Worm (Caenorhabditis elegans) whole organism, young adult: ENCODE measurements around the gene sre-7.

ENCODE experiments used
- B0035.1 ChIP-seq: sonication (generic microtip); optimal IDR thresholded peaks from 2 replicates; lab custom pipeline; 2016; ENCODE audit warnings: missing genetic modification characterization, mild to moderate bottlenecking, missing compliant biosample characterization, missing genotype, missing genetic modification reagents
- C17E4.6 ChIP-seq: fragments of 200-800 bp; sonication (Bioruptor generic); IDR thresholded peaks from 2 replicates; pipeline ENCODE4 v1.3.6; 2022; ENCODE audit warnings: missing genetic modification reagents, missing genetic modification characterization, missing compliant biosample characterization
- D2030.7 ChIP-seq: fragments of 200-800 bp; sonication (Bioruptor generic); IDR thresholded peaks from 2 replicates; pipeline ENCODE4 v1.3.6; 2022; ENCODE audit warnings: missing genetic modification reagents, missing genetic modification characterization, missing compliant biosample characterization
- F49E8.2 ChIP-seq: sonication (generic microtip); optimal IDR thresholded peaks from 3 replicates; lab custom pipeline; 2017; ENCODE audit warnings: missing genetic modification characterization, mild to moderate bottlenecking, missing compliant biosample characterization, antibody characterized with exemption, moderate library complexity; ENCODE audit not compliant: insufficient read depth
- F57A8.1 ChIP-seq: fragments of 200-800 bp; sonication (Bioruptor generic); optimal IDR thresholded peaks from 2 replicates; lab custom pipeline; 2018; ENCODE audit warnings: mild to moderate bottlenecking, missing genetic modification characterization, moderate library complexity, missing compliant biosample characterization
- K11D2.4 ChIP-seq: fragments of 200-800 bp; sonication (Bioruptor generic); IDR thresholded peaks from 2 replicates; pipeline ENCODE4 v1.3.6; 2022; ENCODE audit warnings: missing genetic modification reagents, missing genetic modification characterization, missing compliant biosample characterization
- K12H6.12 ChIP-seq: fragments of 200-800 bp; sonication (Bioruptor generic); optimal IDR thresholded peaks from 2 replicates; lab custom pipeline; 2018; ENCODE audit warnings: mild to moderate bottlenecking, missing genetic modification characterization, missing compliant biosample characterization
- T26A5.8 ChIP-seq: sonication (generic microtip); optimal IDR thresholded peaks from 2 replicates; lab custom pipeline; 2016; ENCODE audit warnings: missing genetic modification characterization, missing compliant biosample characterization
- Y53F4B.3 ChIP-seq: fragments of 200-800 bp; sonication (Bioruptor generic); IDR thresholded peaks from 2 replicates; pipeline ENCODE4 v1.3.6; 2022; ENCODE audit warnings: missing genetic modification reagents, missing genetic modification characterization, missing compliant biosample characterization
- Y56A3A.18 ChIP-seq: fragments of 200-800 bp; sonication (Bioruptor generic); IDR thresholded peaks from 2 replicates; pipeline ENCODE4 v1.3.6; 2022; ENCODE audit warnings: missing genetic modification reagents, missing genetic modification characterization, missing compliant biosample characterization
- ZK185.1 ChIP-seq: sonication (generic microtip); optimal IDR thresholded peaks from 2 replicates; lab custom pipeline; 2016; ENCODE audit warnings: mild to moderate bottlenecking, missing genetic modification characterization, missing compliant biosample characterization; ENCODE audit not compliant: poor library complexity, severe bottlenecking
- ama-1 ChIP-seq, 3 experiments: fragments of 150-350 bp in 1 of 3; sonication (generic microtip) in 2 of 3; optimal IDR thresholded peaks; 2 replicates each; lab custom pipeline; 2014 to 2018; ENCODE audit warnings: missing biosample characterization in 2 of 3, missing genetic modification characterization in 2 of 3, missing genetic modification reagents in 2 of 3
- atf-7 ChIP-seq: sonication (generic microtip); optimal IDR thresholded peaks from 2 replicates; lab custom pipeline; 2017; ENCODE audit warnings: mild to moderate bottlenecking, missing genetic modification characterization, missing compliant biosample characterization
- athp-1 ChIP-seq: sonication (generic microtip); optimal IDR thresholded peaks from 2 replicates; lab custom pipeline; 2017; ENCODE audit warnings: mild to moderate bottlenecking, missing genetic modification characterization, missing compliant biosample characterization
- attf-3 ChIP-seq: fragments of 200-800 bp; sonication (Bioruptor generic); conservative IDR thresholded peaks from 2 replicates; pipeline ENCODE4 v1.3.6; 2022; ENCODE audit warnings: missing genetic modification reagents, missing genetic modification characterization, missing compliant biosample characterization
- bed-2 ChIP-seq: fragments of 200-800 bp; sonication (Bioruptor generic); IDR thresholded peaks from 2 replicates; pipeline ENCODE4 v1.3.6; 2022; ENCODE audit warnings: missing genetic modification reagents, missing genetic modification characterization, missing compliant biosample characterization
- cebp-2 ChIP-seq: fragments of 200-800 bp; sonication (Bioruptor generic); IDR thresholded peaks from 2 replicates; pipeline ENCODE4 v1.3.6; 2022; ENCODE audit warnings: missing genetic modification characterization, missing compliant biosample characterization
- chd-7 ChIP-seq: sonication (generic microtip); optimal IDR thresholded peaks from 2 replicates; lab custom pipeline; 2016; ENCODE audit warnings: mild to moderate bottlenecking, missing genetic modification characterization, moderate library complexity, missing compliant biosample characterization
- die-1 ChIP-seq: sonication (generic microtip); optimal IDR thresholded peaks from 2 replicates; lab custom pipeline; 2016; ENCODE audit warnings: missing genotype, mild to moderate bottlenecking, missing genetic modification characterization, missing compliant biosample characterization
- dpff-1 ChIP-seq: sonication (generic microtip); optimal IDR thresholded peaks from 2 replicates; lab custom pipeline; 2017; ENCODE audit warnings: mild to moderate bottlenecking, missing genetic modification characterization, missing compliant biosample characterization
- egl-18 ChIP-seq: fragments of 200-800 bp; sonication (Bioruptor generic); IDR thresholded peaks from 2 replicates; pipeline ENCODE4 v1.3.6; 2022; ENCODE audit warnings: missing genetic modification reagents, missing genetic modification characterization, missing compliant biosample characterization
- egrh-3 ChIP-seq: fragments of 200-800 bp; sonication (Bioruptor generic); IDR thresholded peaks from 2 replicates; pipeline ENCODE4 v1.3.6; 2022; ENCODE audit warnings: missing genetic modification reagents, missing genetic modification characterization, missing compliant biosample characterization
- gei-17 ChIP-seq: fragments of 200-800 bp; sonication (Bioruptor generic); optimal IDR thresholded peaks from 2 replicates; lab custom pipeline; 2018; ENCODE audit warnings: mild to moderate bottlenecking, missing genetic modification characterization, missing compliant biosample characterization
- him-1 ChIP-seq: sonication (generic microtip); optimal IDR thresholded peaks from 2 replicates; lab custom pipeline; 2016; ENCODE audit warnings: missing genotype, missing genetic modification reagents, missing genetic modification characterization, missing compliant biosample characterization
- hlh-12 ChIP-seq: sonication (generic microtip); optimal IDR thresholded peaks from 2 replicates; lab custom pipeline; 2016; ENCODE audit warnings: missing genetic modification characterization, missing compliant biosample characterization
- hlh-26 ChIP-seq: fragments of 200-800 bp; sonication (Bioruptor generic); conservative IDR thresholded peaks from 2 replicates; pipeline ENCODE4 v1.3.6; 2022; ENCODE audit warnings: missing genetic modification reagents, missing genetic modification characterization, missing compliant biosample characterization
- hmg-1.2 ChIP-seq: fragments of 200-800 bp; sonication (Bioruptor generic); IDR thresholded peaks from 2 replicates; pipeline ENCODE4 v1.3.6; 2022; ENCODE audit warnings: missing genetic modification reagents, missing genetic modification characterization, missing compliant biosample characterization
- lag-1 ChIP-seq: fragments of 200-800 bp; sonication (Bioruptor generic); IDR thresholded peaks from 2 replicates; pipeline ENCODE4 v1.3.6; 2022; ENCODE audit warnings: missing genetic modification reagents, missing genetic modification characterization, missing compliant biosample characterization
- let-526 ChIP-seq: fragments of 200-800 bp; sonication (Bioruptor generic); IDR thresholded peaks from 2 replicates; pipeline ENCODE4 v1.3.6; 2022; ENCODE audit warnings: missing genetic modification reagents, missing genetic modification characterization, missing compliant biosample characterization
- lsy-27 ChIP-seq: sonication (generic microtip); optimal IDR thresholded peaks from 2 replicates; lab custom pipeline; 2017; ENCODE audit warnings: missing genetic modification characterization, mild to moderate bottlenecking, missing compliant biosample characterization, antibody characterized with exemption, missing genotype, borderline replicate concordance; ENCODE audit not compliant: insufficient read depth
- madf-10 ChIP-seq: sonication (generic microtip); optimal IDR thresholded peaks from 2 replicates; lab custom pipeline; 2016; ENCODE audit warnings: mild to moderate bottlenecking, missing genetic modification characterization, missing compliant biosample characterization
- mcd-1 ChIP-seq: fragments of 200-800 bp; sonication (Bioruptor generic); IDR thresholded peaks from 2 replicates; pipeline ENCODE4 v1.3.6; 2022; ENCODE audit warnings: missing genetic modification reagents, missing genetic modification characterization, missing compliant biosample characterization
- nhr-120 ChIP-seq: fragments of 200-800 bp; sonication (Bioruptor generic); IDR thresholded peaks from 2 replicates; pipeline ENCODE4 v1.3.6; 2022; ENCODE audit warnings: missing genetic modification characterization, missing compliant biosample characterization
- rpc-1 ChIP-seq, 2 experiments: fragments of 150-350 bp in 1 of 2; sonication (generic microtip) in 1 of 2; optimal IDR thresholded peaks; 2 replicates each; lab custom pipeline; 2014 to 2018; ENCODE audit warnings: missing biosample characterization in 1 of 2, missing genetic modification characterization in 1 of 2, missing genetic modification reagents in 1 of 2, missing genotype in 1 of 2
- snpc-4 ChIP-seq, 5 experiments: fragments of 150-350 bp in 1 of 5; sonication (generic microtip) in 4 of 5; optimal IDR thresholded peaks; 2 replicates each; lab custom pipeline; 2014 to 2018; ENCODE audit warnings: missing genetic modification characterization in 5 of 5, missing biosample characterization in 3 of 5, antibody characterized with exemption in 2 of 5, mild to moderate bottlenecking in 2 of 5, missing compliant biosample characterization in 2 of 5, missing genotype in 2 of 5, moderate library complexity in 2 of 5, missing genetic modification reagents in 1 of 5
- unc-130 ChIP-seq: sonication (generic microtip); optimal IDR thresholded peaks from 2 replicates; lab custom pipeline; 2016; ENCODE audit warnings: missing genetic modification reagents, missing genetic modification characterization, missing compliant biosample characterization
- ztf-22 ChIP-seq: fragments of 200-800 bp; sonication (Bioruptor generic); optimal IDR thresholded peaks from 2 replicates; lab custom pipeline; 2018; ENCODE audit warnings: mild to moderate bottlenecking, missing genetic modification characterization, moderate library complexity, missing compliant biosample characterization
- ztf-25 ChIP-seq: fragments of 200-800 bp; sonication (Bioruptor generic); IDR thresholded peaks from 2 replicates; pipeline ENCODE4 v1.3.6; 2022; ENCODE audit warnings: missing genetic modification reagents, missing genetic modification characterization, missing compliant biosample characterization

Gene sre-7

DNA sequence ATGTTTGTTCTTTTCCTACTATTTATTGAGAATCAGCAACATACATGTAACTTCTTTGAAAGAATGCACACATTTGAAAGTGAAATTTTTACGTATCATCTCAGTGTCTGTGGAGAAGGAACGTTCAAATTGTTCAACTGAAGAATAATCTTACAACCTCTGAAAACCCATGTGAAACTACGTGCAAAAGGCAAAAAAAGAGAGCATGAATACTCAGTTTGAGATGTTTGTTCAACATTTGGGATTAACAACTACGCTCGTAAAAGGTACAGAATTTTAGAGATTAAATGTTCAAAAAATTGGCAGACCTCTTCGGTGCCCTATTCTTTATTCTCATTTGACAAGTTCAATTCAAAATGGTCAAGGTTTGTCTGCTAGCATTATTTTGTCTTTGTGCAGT, 8.0 kb downstream of the sre-7 start, which contains the start of gene K02E11.5:
Gene K02E11.5, plus strand, starts transcription at position 301 of the 400 bp plus-strand sequence.
- no peak for TF ChIP-seq hlh-12 (tag; lab: Kevin White, UChicago)
- no peak for TF ChIP-seq T26A5.8 (tag; lab: Kevin White, UChicago)
- TF ChIP-seq dpff-1 (tag; lab: Kevin White, UChicago), result no peak
- TF ChIP-seq cebp-2 (GFP tag; lab: Robert Waterston, UW), result no peak
- no peak for TF ChIP-seq K11D2.4
- TF ChIP-seq nhr-120 (GFP tag; lab: Robert Waterston, UW), result no peak
- no peak for TF ChIP-seq ZK185.1 (tag; lab: Kevin White, UChicago)
- TF ChIP-seq rpc-1 (optimal IDR thresholded peaks at IDR 0.05; lab: Kevin White, UChicago), result no peak
- TF ChIP-seq rpc-1 (tag; optimal IDR thresholded peaks at IDR 0.05; lab: Kevin White, UChicago), result no peak
- TF ChIP-seq egrh-3, result no peak
- TF ChIP-seq B0035.1 (tag; lab: Kevin White, UChicago), result no peak
- no peak for TF ChIP-seq lsy-27 (tag; lab: Kevin White, UChicago)
- no peak for TF ChIP-seq him-1 (tag; lab: Kevin White, UChicago)
- no peak for TF ChIP-seq K12H6.12 (tag; lab: Kevin White, UChicago)
- TF ChIP-seq ztf-22 (GFP tag; lab: Kevin White, UChicago), result no peak
- TF ChIP-seq madf-10 (tag; lab: Kevin White, UChicago), result no peak

DNA sequence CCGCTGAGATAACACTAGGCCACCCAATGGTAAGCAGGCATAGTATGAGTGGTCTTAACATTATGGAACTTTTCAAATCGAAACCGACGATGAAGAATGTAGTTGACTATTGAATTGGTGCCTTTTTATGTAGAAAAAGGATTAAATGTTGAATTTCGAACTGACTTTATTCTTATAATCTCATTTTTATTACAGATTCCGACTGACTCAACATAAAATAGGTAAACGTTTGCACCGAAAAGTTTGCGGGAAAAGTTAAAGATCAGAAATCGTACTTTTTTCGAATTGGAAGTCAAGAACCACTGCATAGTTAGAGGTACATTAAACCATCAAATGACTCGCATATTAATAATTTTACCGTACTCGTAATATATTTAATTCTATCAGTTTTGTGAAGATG, 10.2 kb downstream of the sre-7 start, which contains the start of gene K02E11.7:
Gene K02E11.7, minus strand, starts transcription at position 101 of the 400 bp plus-strand sequence.
- TF ChIP-seq Y53F4B.3 (GFP tag; lab: Robert Waterston, UW), result no peak

DNA sequence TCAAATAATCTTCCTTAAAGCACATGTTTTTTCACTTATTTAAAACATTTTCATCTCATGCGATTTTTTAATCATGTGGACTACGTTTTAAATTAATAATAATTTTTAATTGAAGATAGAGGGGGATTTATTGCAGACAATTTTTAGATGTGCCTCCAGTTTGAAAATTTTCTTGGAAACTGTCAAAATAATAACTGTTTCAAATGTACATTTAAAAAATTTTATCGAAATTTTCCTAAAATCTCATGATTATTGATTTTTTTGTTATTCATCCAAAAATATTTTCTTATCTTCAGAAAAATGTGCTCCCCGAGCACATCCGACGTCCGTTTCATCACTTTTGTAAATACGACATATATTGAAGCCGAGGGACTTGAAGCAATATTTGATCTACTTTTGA, 12.8 kb downstream of the sre-7 start, which contains the start of gene sre-8:
Gene sre-8, plus strand, starts transcription at position 301 of the 400 bp plus-strand sequence.
- TF ChIP-seq B0035.1 (tag; lab: Kevin White, UChicago) (no peak), D2030.7 (GFP tag; lab: Robert Waterston, UW) (no peak), hlh-26 (GFP tag; lab: Robert Waterston, UW) (no peak), lag-1 (GFP tag; lab: Robert Waterston, UW) (no peak), dpff-1 (tag; lab: Kevin White, UChicago) (no peak), hlh-12 (tag; lab: Kevin White, UChicago) (no peak), chd-7 (tag; lab: Kevin White, UChicago) (no peak), C17E4.6 (GFP tag; lab: Robert Waterston, UW) (no peak)

DNA sequence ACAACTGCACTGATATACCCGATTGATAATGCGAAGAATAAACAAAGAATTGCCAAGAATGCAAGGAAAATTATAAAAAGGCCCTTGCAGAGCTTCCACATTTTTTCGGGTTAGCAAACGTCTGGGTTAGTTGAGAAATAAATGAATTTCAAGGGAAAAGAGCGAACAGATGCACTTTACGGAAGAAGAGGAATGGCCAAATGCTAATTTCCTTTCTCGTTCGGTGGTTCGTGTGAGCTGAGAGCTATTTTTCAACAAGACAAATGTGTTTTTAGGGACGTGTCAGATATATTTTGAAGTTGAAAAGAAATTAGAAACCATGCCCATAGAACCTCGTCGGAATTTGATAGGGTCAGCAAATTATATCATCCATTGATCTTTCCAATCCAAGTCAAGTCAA, 16.8 kb downstream of the sre-7 start, which contains the start of gene F40G12.2:
Gene F40G12.2, minus strand, starts transcription at position 101 of the 400 bp plus-strand sequence.
- TF ChIP-seq T26A5.8 (tag; lab: Kevin White, UChicago), result no peak
- TF ChIP-seq hmg-1.2, result no peak
- no peak for TF ChIP-seq snpc-4 (GFP tag; optimal IDR thresholded peaks at IDR 0.05; lab: Kevin White, UChicago)
- TF ChIP-seq snpc-4 (tag; optimal IDR thresholded peaks at IDR 0.05; lab: Kevin White, UChicago), result no peak
- TF ChIP-seq let-526 (GFP tag; lab: Robert Waterston, UW), result no peak
- no peak for TF ChIP-seq egl-18 (GFP tag; lab: Robert Waterston, UW)
- TF ChIP-seq die-1 (tag; lab: Kevin White, UChicago), result no peak
- no peak for TF ChIP-seq Y56A3A.18 (GFP tag; lab: Robert Waterston, UW)
- no peak for TF ChIP-seq ztf-25 (GFP tag; lab: Robert Waterston, UW)
- TF ChIP-seq K12H6.12 (tag; lab: Kevin White, UChicago), result no peak
- no peak for TF ChIP-seq dpff-1 (tag; lab: Kevin White, UChicago)

DNA sequence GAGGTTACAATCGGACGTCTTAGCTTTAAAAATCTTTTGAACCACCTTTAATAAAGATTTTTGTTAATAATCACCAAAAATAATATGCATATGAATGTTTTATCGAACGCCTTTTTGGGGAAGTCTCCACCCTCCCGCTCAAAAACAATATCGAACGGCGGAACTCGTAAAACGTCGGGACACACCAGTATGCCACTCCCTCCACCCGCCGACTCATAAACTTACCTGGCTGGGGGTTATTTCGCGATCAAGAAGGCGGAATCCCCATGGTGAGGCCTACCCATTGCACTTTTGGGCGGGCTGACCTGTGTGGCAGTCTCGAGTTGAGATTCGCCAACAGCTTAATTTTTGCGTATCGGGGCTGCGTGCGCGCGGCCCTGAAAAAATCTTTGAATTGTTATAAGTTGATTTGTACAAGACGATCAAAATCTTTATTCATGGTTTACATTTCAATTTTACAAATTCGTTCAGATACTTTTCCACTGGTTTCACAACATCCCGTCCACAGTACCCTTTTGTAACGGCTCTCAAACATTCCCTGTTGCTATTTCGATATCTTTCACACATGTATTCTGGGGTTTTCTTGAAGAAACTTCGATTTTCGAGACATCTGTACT, 23.4 kb downstream of the sre-7 start:
- TF ChIP-seq mcd-1 (GFP tag; lab: Robert Waterston, UW), result no peak
- no peak for TF ChIP-seq ama-1 (optimal IDR thresholded peaks at IDR 0.05; lab: Kevin White, UChicago)
- TF ChIP-seq ama-1 (GFP tag; optimal IDR thresholded peaks at IDR 0.05; lab: Kevin White, UChicago), result no peak
- no peak for TF ChIP-seq athp-1 (tag; lab: Kevin White, UChicago)
- TF ChIP-seq F57A8.1 (GFP tag; lab: Kevin White, UChicago), result no peak
- no peak for TF ChIP-seq attf-3 (GFP tag; lab: Robert Waterston, UW)
- TF ChIP-seq bed-2 (GFP tag; lab: Robert Waterston, UW), result no peak
- no peak for TF ChIP-seq Y53F4B.3 (GFP tag; lab: Robert Waterston, UW)
- no peak for TF ChIP-seq atf-7
- TF ChIP-seq unc-130, result no peak
- no peak for TF ChIP-seq gei-17 (GFP tag; lab: Kevin White, UChicago)
- TF ChIP-seq cebp-2 (GFP tag; lab: Robert Waterston, UW), result no peak
- TF ChIP-seq F49E8.2, result peak; percentile 23
